Worm (Caenorhabditis elegans) whole organism, L2 larva: ENCODE results near the gene F10G7.10.
"Not testable (repeated sequence)": the region's sequence is repeated elsewhere in the genome, so short reads cannot be mapped to it uniquely, and the experiment has no call there.

Source experiments
- C34F6.9 ChIP-seq: fragments of 150-350 bp; optimal IDR thresholded peaks from 2 replicates; lab custom pipeline; 2014; ENCODE audit warnings: missing biosample characterization, missing genetic modification characterization
- F13H6.1 ChIP-seq: sonication (generic microtip); optimal IDR thresholded peaks from 2 replicates; lab custom pipeline; 2016; ENCODE audit warnings: missing genetic modification characterization, missing compliant biosample characterization
- R02D3.7 ChIP-seq: fragments of 150-350 bp; optimal IDR thresholded peaks from 2 replicates; lab custom pipeline; 2014; ENCODE audit warnings: missing biosample characterization, missing genetic modification characterization
- Y55F3AM.14 ChIP-seq: fragments of 200-800 bp; sonication (Bioruptor generic); optimal IDR thresholded peaks from 2 replicates; lab custom pipeline; 2018; ENCODE audit warnings: mild to moderate bottlenecking, missing genetic modification characterization, missing compliant biosample characterization
- ZK546.5 ChIP-seq: sonication (generic microtip); optimal IDR thresholded peaks from 2 replicates; lab custom pipeline; 2017; ENCODE audit warnings: missing biosample characterization, missing genetic modification characterization
- alr-1 ChIP-seq: fragments of 150-350 bp; optimal IDR thresholded peaks from 2 replicates; lab custom pipeline; 2014; ENCODE audit warnings: missing biosample characterization, missing genetic modification characterization
- aly-2 ChIP-seq: fragments of 150-350 bp; optimal IDR thresholded peaks from 2 replicates; lab custom pipeline; 2014; ENCODE audit warnings: missing biosample characterization, missing genetic modification characterization
- ama-1 ChIP-seq: fragments of 150-350 bp; optimal IDR thresholded peaks from 2 replicates; lab custom pipeline; 2018; ENCODE audit warnings: inconsistent platforms
- blmp-1 ChIP-seq: sonication (generic microtip); optimal IDR thresholded peaks from 2 replicates; lab custom pipeline; 2017; ENCODE audit warnings: missing genetic modification characterization, mild to moderate bottlenecking, missing compliant biosample characterization, antibody characterized with exemption, moderate library complexity; ENCODE audit not compliant: insufficient read depth
- ceh-16 ChIP-seq: fragments of 150-350 bp; optimal IDR thresholded peaks from 2 replicates; lab custom pipeline; 2014; ENCODE audit warnings: missing biosample characterization, missing genetic modification characterization
- ceh-82 ChIP-seq: fragments of 150-350 bp; optimal IDR thresholded peaks from 2 replicates; lab custom pipeline; 2014; ENCODE audit warnings: missing biosample characterization, missing genetic modification characterization
- crh-2 ChIP-seq: sonication (generic microtip); optimal IDR thresholded peaks from 2 replicates; lab custom pipeline; 2017; ENCODE audit warnings: missing biosample characterization, missing genetic modification characterization
- dmd-4 ChIP-seq: sonication (generic microtip); optimal IDR thresholded peaks from 2 replicates; lab custom pipeline; 2017; ENCODE audit warnings: missing biosample characterization, missing genetic modification characterization
- egl-27 ChIP-seq: sonication (generic microtip); optimal IDR thresholded peaks from 3 replicates; lab custom pipeline; 2017; ENCODE audit warnings: missing biosample characterization, missing genetic modification reagents, missing genetic modification characterization
- elt-1 ChIP-seq: fragments of 150-350 bp; optimal IDR thresholded peaks from 2 replicates; lab custom pipeline; 2014; ENCODE audit warnings: missing biosample characterization, missing genetic modification characterization
- elt-3 ChIP-seq: sonication (generic microtip); optimal IDR thresholded peaks from 2 replicates; lab custom pipeline; 2017; ENCODE audit warnings: missing biosample characterization, missing genetic modification characterization
- fos-1 ChIP-seq: fragments of 150-350 bp; optimal IDR thresholded peaks from 2 replicates; lab custom pipeline; 2014; ENCODE audit warnings: missing biosample characterization, missing genetic modification characterization
- gmeb-1 ChIP-seq: fragments of 150-350 bp; optimal IDR thresholded peaks from 2 replicates; lab custom pipeline; 2014; ENCODE audit warnings: missing biosample characterization, missing genetic modification characterization
- lin-11 ChIP-seq: fragments of 150-350 bp; sonication (generic microtip); optimal IDR thresholded peaks from 2 replicates; lab custom pipeline; 2014; ENCODE audit warnings: missing biosample characterization, missing genetic modification characterization, inconsistent platforms, mixed read lengths
- lin-13 ChIP-seq: fragments of 150-350 bp; optimal IDR thresholded peaks from 2 replicates; lab custom pipeline; 2014; ENCODE audit warnings: missing biosample characterization, missing genetic modification reagents, missing genetic modification characterization
- lin-39 ChIP-seq: fragments of 150-350 bp; optimal IDR thresholded peaks from 2 replicates; lab custom pipeline; 2014; ENCODE audit warnings: missing biosample characterization, missing genetic modification reagents, missing genetic modification characterization
- lsy-2 ChIP-seq, 2 experiments: fragments of 150-350 bp in 1 of 2; sonication (generic microtip) in 1 of 2; optimal IDR thresholded peaks; 2 replicates each; lab custom pipeline; 2014 to 2017; ENCODE audit warnings: missing biosample characterization in 2 of 2, missing genetic modification characterization in 2 of 2
- mab-5 ChIP-seq: fragments of 150-350 bp; optimal IDR thresholded peaks from 2 replicates; lab custom pipeline; 2014; ENCODE audit warnings: missing biosample characterization, missing genetic modification characterization
- mbf-1 ChIP-seq: sonication (generic microtip); optimal IDR thresholded peaks from 2 replicates; lab custom pipeline; 2017; ENCODE audit warnings: missing biosample characterization, missing genetic modification characterization
- mdl-1 ChIP-seq, 2 experiments: fragments of 150-350 bp in 1 of 2; sonication (generic microtip) in 1 of 2; optimal IDR thresholded peaks; 2 replicates each; lab custom pipeline; 2017; ENCODE audit warnings: missing biosample characterization in 2 of 2, missing genetic modification characterization in 2 of 2
- nhr-10 ChIP-seq: sonication (generic microtip); optimal IDR thresholded peaks from 2 replicates; lab custom pipeline; 2017; ENCODE audit warnings: missing biosample characterization, missing genetic modification characterization
- nhr-11 ChIP-seq: fragments of 150-350 bp; optimal IDR thresholded peaks from 2 replicates; lab custom pipeline; 2014; ENCODE audit warnings: missing biosample characterization, missing genetic modification characterization
- nhr-12 ChIP-seq: fragments of 150-350 bp; optimal IDR thresholded peaks from 2 replicates; lab custom pipeline; 2014; ENCODE audit warnings: missing biosample characterization, missing genetic modification characterization
- nhr-129 ChIP-seq: fragments of 150-350 bp; optimal IDR thresholded peaks from 2 replicates; lab custom pipeline; 2014; ENCODE audit warnings: missing biosample characterization, missing genetic modification characterization
- nhr-21 ChIP-seq: fragments of 150-350 bp; optimal IDR thresholded peaks from 2 replicates; lab custom pipeline; 2014; ENCODE audit warnings: missing biosample characterization, missing genetic modification characterization
- nhr-23 ChIP-seq: fragments of 150-350 bp; optimal IDR thresholded peaks from 2 replicates; lab custom pipeline; 2014; ENCODE audit warnings: missing biosample characterization, missing genetic modification reagents, missing genetic modification characterization
- nhr-237 ChIP-seq: fragments of 150-350 bp; optimal IDR thresholded peaks from 2 replicates; lab custom pipeline; 2014; ENCODE audit warnings: missing biosample characterization, missing genetic modification characterization
- nhr-25 ChIP-seq: fragments of 150-350 bp; sonication (generic microtip); optimal IDR thresholded peaks from 3 replicates; lab custom pipeline; 2014; ENCODE audit warnings: missing biosample characterization, missing genetic modification characterization
- nhr-6 ChIP-seq: fragments of 150-350 bp; optimal IDR thresholded peaks from 2 replicates; lab custom pipeline; 2014; ENCODE audit warnings: missing biosample characterization, missing genetic modification characterization
- nhr-77 ChIP-seq: fragments of 150-350 bp; optimal IDR thresholded peaks from 2 replicates; lab custom pipeline; 2014; ENCODE audit warnings: missing biosample characterization, missing genetic modification characterization
- peb-1 ChIP-seq: fragments of 150-350 bp; optimal IDR thresholded peaks from 2 replicates; lab custom pipeline; 2014; ENCODE audit warnings: missing biosample characterization, missing genetic modification characterization
- sem-4 ChIP-seq: fragments of 150-350 bp; optimal IDR thresholded peaks from 2 replicates; lab custom pipeline; 2014; ENCODE audit warnings: missing biosample characterization, missing genetic modification reagents, missing genetic modification characterization
- skn-1 ChIP-seq: sonication (generic microtip); optimal IDR thresholded peaks from 2 replicates; lab custom pipeline; 2017; ENCODE audit warnings: missing biosample characterization, missing genetic modification characterization
- sma-3 ChIP-seq: sonication (generic microtip); optimal IDR thresholded peaks from 2 replicates; lab custom pipeline; 2016; ENCODE audit warnings: missing genetic modification reagents, missing genetic modification characterization, missing compliant biosample characterization
- sma-9 ChIP-seq, 2 experiments: fragments of 150-350 bp in 1 of 2; sonication (generic microtip) in 1 of 2; optimal IDR thresholded peaks; 2 replicates each; lab custom pipeline; 2014 to 2016; ENCODE audit warnings: missing genetic modification characterization in 2 of 2, mild to moderate bottlenecking in 1 of 2, missing biosample characterization in 1 of 2, missing compliant biosample characterization in 1 of 2, missing genetic modification reagents in 1 of 2, moderate library complexity in 1 of 2
- snpc-4 ChIP-seq: fragments of 150-350 bp; optimal IDR thresholded peaks from 2 replicates; lab custom pipeline; 2014; ENCODE audit warnings: missing biosample characterization, missing genetic modification characterization
- unc-39 ChIP-seq: fragments of 150-350 bp; optimal IDR thresholded peaks from 2 replicates; lab custom pipeline; 2014; ENCODE audit warnings: missing biosample characterization, missing genetic modification characterization
- unc-55 ChIP-seq: fragments of 150-350 bp; sonication (generic microtip); optimal IDR thresholded peaks from 3 replicates; lab custom pipeline; 2014; ENCODE audit warnings: missing biosample characterization, missing genetic modification reagents, missing genetic modification characterization
- unc-62 ChIP-seq: fragments of 150-350 bp; optimal IDR thresholded peaks from 2 replicates; lab custom pipeline; 2014; ENCODE audit warnings: missing biosample characterization, missing genetic modification reagents, missing genetic modification characterization
- zag-1 ChIP-seq: fragments of 150-350 bp; optimal IDR thresholded peaks from 2 replicates; lab custom pipeline; 2014; ENCODE audit warnings: missing biosample characterization, missing genetic modification characterization
- ztf-1 ChIP-seq: fragments of 200-800 bp; sonication (Bioruptor generic); conservative IDR thresholded peaks from 2 replicates; pipeline ENCODE4 v1.3.6; 2022; ENCODE audit warnings: missing genetic modification characterization, missing compliant biosample characterization
- ztf-11 ChIP-seq: sonication (generic microtip); optimal IDR thresholded peaks from 2 replicates; lab custom pipeline; 2017; ENCODE audit warnings: missing biosample characterization, missing genetic modification characterization
- ztf-4 ChIP-seq: fragments of 150-350 bp; optimal IDR thresholded peaks from 2 replicates; lab custom pipeline; 2014; ENCODE audit warnings: missing biosample characterization, missing genetic modification characterization

Gene F10G7.10

DNA sequence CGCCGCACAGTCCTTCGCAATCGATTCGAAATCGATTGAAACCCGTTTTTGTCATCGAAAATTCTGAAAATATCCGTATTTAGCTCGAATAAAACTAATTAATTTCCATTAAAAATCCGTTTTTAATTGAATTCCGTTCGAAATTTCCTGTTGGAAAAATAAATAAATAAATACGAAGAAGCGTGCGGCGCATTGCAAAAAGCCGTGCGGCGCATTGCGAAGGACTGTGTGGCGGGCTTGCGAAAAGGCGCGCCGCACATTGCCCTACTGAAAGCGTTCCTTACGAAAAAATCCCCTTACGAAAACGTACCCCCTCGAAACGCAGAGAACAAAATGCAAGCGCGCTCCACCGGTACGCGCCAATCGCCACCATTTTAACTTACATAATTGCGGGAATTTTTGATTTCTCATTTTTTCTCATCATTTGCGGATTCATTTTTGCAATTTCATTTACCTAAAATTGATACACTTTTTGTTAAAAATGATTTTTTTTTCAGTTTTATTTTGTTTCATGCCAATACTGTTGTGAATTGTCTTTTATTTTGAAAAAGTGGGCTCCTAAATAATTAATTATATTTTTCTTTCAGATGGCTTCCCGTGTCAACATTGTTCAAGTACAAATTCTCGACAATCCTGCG lies 24.5 kb downstream of the F10G7.10 start, which contains the start of gene unc-85:
Gene unc-85 (plus strand): TSS at position 588 of the 638 bp plus-strand sequence.
- TF ChIP-seq lin-11 (tag; lab: Kevin White, UChicago) (peak; percentile 23), lin-13 (GFP tag; lab: Kevin White, UChicago) (peak; percentile 65), sma-3 (GFP tag; lab: Kevin White, UChicago) (peak; percentile 78), sma-9 (GFP tag; optimal IDR thresholded peaks at IDR 0.05; lab: Kevin White, UChicago) (peak; percentile 22), nhr-25 (tag; lab: Kevin White, UChicago) (peak; percentile 69), gmeb-1 (tag; lab: Kevin White, UChicago) (peak; percentile 58), lsy-2 (tag; optimal IDR thresholded peaks at IDR 0.05; lab: Kevin White, UChicago) (peak; percentile 66 to 89), nhr-21 (tag; lab: Kevin White, UChicago) (peak; percentile 17), C34F6.9 (tag; lab: Kevin White, UChicago) (peak; percentile 62), F13H6.1 (tag; lab: Kevin White, UChicago) (peak; percentile 80), nhr-129 (peak; percentile 71), nhr-6 (tag; lab: Kevin White, UChicago) (peak; percentile 22), crh-2 (peak; percentile 73), unc-55 (peak; percentile 69), mdl-1 (tag; optimal IDR thresholded peaks at IDR 0.05; lab: Kevin White, UChicago) (peak in 1 of 2 experiments; percentile 44)
- not testable (repeated sequence) for TF ChIP-seq sma-9 (tag; optimal IDR thresholded peaks at IDR 0.05; lab: Kevin White, UChicago)

DNA sequence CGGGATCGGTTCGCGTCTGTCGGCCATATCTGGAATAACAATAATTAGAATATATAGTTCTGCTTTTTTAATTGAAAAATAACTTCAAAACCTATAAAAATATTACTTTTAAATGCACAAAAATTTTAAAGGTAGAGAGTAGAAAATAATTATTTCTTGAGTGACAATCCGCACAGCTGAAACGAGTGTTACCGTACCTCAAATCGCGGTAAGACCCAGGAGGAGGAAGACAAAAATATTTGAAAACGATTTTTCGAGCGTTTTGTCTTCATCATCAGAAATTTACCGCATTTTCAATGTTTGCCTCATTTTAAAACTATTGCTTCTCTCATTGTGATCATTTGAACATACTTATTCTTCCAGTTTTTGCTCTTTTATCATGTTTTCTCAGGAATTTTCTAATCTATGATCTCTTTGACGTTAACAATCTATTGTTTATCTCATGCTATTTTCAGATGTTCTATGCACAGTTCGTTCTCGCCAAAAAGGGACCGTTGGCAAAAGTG lies 27.7 kb downstream of the F10G7.10 start, which contains the start of the genes rpn-5 and scc-1:
Gene rpn-5 (minus strand): TSS at position 162 of the 506 bp plus-strand sequence.
Gene scc-1 (plus strand): TSS at position 456 of the 506 bp plus-strand sequence.
- TF ChIP-seq sma-3 (GFP tag; lab: Kevin White, UChicago) (peak; percentile 56), aly-2 (tag; lab: Kevin White, UChicago) (no peak), skn-1 (tag; lab: Kevin White, UChicago) (peak; percentile 98), F13H6.1 (tag; lab: Kevin White, UChicago) (peak; percentile 25), nhr-23 (no peak), blmp-1 (tag; lab: Kevin White, UChicago) (peak; percentile 38), nhr-129 (peak; percentile 81), ceh-16 (tag; lab: Kevin White, UChicago) (no peak), unc-55 (peak; percentile 95), C34F6.9 (tag; lab: Kevin White, UChicago) (peak; percentile 85), unc-62 (no peak), nhr-25 (tag; lab: Kevin White, UChicago) (peak; percentile 67), ztf-4 (tag; lab: Kevin White, UChicago) (no peak), nhr-21 (tag; lab: Kevin White, UChicago) (peak; percentile 70), unc-39 (no peak), crh-2 (peak; percentile 84), mbf-1 (tag; lab: Kevin White, UChicago) (no peak), mab-5 (tag; lab: Kevin White, UChicago) (peak; percentile 55), nhr-12 (tag; lab: Kevin White, UChicago) (no peak), mdl-1 (tag; optimal IDR thresholded peaks at IDR 0.05; lab: Kevin White, UChicago) (no peak), lsy-2 (tag; optimal IDR thresholded peaks at IDR 0.05; lab: Kevin White, UChicago) (peak; percentile 98 to 99), ZK546.5 (tag; lab: Kevin White, UChicago) (peak; percentile 48), sma-9 (GFP tag; optimal IDR thresholded peaks at IDR 0.05; lab: Kevin White, UChicago) (peak; percentile 71), sma-9 (tag; optimal IDR thresholded peaks at IDR 0.05; lab: Kevin White, UChicago) (no peak), lin-11 (tag; lab: Kevin White, UChicago) (peak; percentile 53), nhr-237 (tag; lab: Kevin White, UChicago) (no peak), zag-1 (tag; lab: Kevin White, UChicago) (no peak), Y55F3AM.14 (GFP tag; lab: Kevin White, UChicago) (no peak), egl-27 (tag; lab: Kevin White, UChicago) (peak; percentile 33), fos-1 (tag; lab: Kevin White, UChicago) (peak; percentile 43), nhr-77 (tag; lab: Kevin White, UChicago) (no peak), nhr-10 (tag; lab: Kevin White, UChicago) (no peak), ceh-82 (tag; lab: Kevin White, UChicago) (no peak), gmeb-1 (tag; lab: Kevin White, UChicago) (peak; percentile 91), dmd-4 (tag; lab: Kevin White, UChicago) (no peak), R02D3.7 (tag; lab: Kevin White, UChicago) (peak; percentile 20), nhr-6 (tag; lab: Kevin White, UChicago) (no peak), snpc-4 (peak; percentile 47), peb-1 (tag; lab: Kevin White, UChicago) (no peak), lin-39 (tag; lab: Kevin White, UChicago) (no peak), lin-13 (GFP tag; lab: Kevin White, UChicago) (peak; percentile 79), ama-1 (no peak), nhr-11 (tag; lab: Kevin White, UChicago) (no peak), ztf-1 (GFP tag; lab: Robert Waterston, UW) (no peak), sem-4 (tag; lab: Kevin White, UChicago) (peak; percentile 4), elt-3 (tag; lab: Kevin White, UChicago) (no peak), alr-1 (tag; lab: Kevin White, UChicago) (no peak), elt-1 (tag; lab: Kevin White, UChicago) (no peak), ztf-11 (tag; lab: Kevin White, UChicago) (no peak)
